Worm (Caenorhabditis elegans) whole organism, late embryonic: Measurements from ENCODE around the gene ckr-2.

Source experiments
- pha-4 ChIP-seq: fragments of 150-350 bp; optimal IDR thresholded peaks from 2 replicates; lab custom pipeline; 2018; ENCODE audit warnings: missing biosample characterization, missing genetic modification reagents, missing genetic modification characterization
- tbx-2 ChIP-seq: sonication (generic microtip); optimal IDR thresholded peaks from 2 replicates; lab custom pipeline; 2016; ENCODE audit warnings: missing genetic modification characterization, missing compliant biosample characterization
- unc-42 ChIP-seq: sonication (generic microtip); optimal IDR thresholded peaks from 2 replicates; lab custom pipeline; 2016; ENCODE audit warnings: missing genotype, missing genetic modification characterization, missing compliant biosample characterization

ce11 chrIII:1963128-1963527 lies 58.3 kb downstream of the ckr-2 start:
- no peak for TF ChIP-seq unc-42
- TF ChIP-seq pha-4 (tag; lab: Kevin White, UChicago) = no peak
- TF ChIP-seq tbx-2 (tag; lab: Kevin White, UChicago) = no peak
